Fruit fly (Drosophila melanogaster) whole organism, embryonic: ENCODE data around the gene CG13081.

ENCODE experiments used
- CG11398 ChIP-seq: fragments of 200-800 bp; sonication (Bioruptor generic); optimal IDR thresholded peaks from 2 replicates; lab custom pipeline; 2016; ENCODE audit warnings: missing biosample characterization, missing genetic modification characterization
- CG12769 ChIP-seq: fragments of 200-800 bp; sonication (Bioruptor generic); optimal IDR thresholded peaks from 2 replicates; lab custom pipeline; 2019; ENCODE audit warnings: missing biosample characterization, mild to moderate bottlenecking, missing genetic modification characterization, moderate library complexity
- CG13624 ChIP-seq: fragments of 200-800 bp; sonication (Bioruptor generic); optimal IDR thresholded peaks from 2 replicates; lab custom pipeline; 2016; ENCODE audit warnings: missing biosample characterization, missing genetic modification characterization
- CG14667 ChIP-seq: fragments of 200-800 bp; sonication (Bioruptor generic); IDR thresholded peaks from 2 replicates; pipeline ENCODE4 v1.3.6; 2022; ENCODE audit warnings: missing biosample characterization, missing genetic modification characterization
- CG15479 ChIP-seq: fragments of 200-800 bp; sonication (Bioruptor generic); optimal IDR thresholded peaks from 3 replicates; lab custom pipeline; 2019; ENCODE audit warnings: missing biosample characterization, mild to moderate bottlenecking, missing genetic modification characterization, moderate library complexity
- CG1603 ChIP-seq: fragments of 200-800 bp; sonication (Bioruptor generic); optimal IDR thresholded peaks from 2 replicates; lab custom pipeline; 2019; ENCODE audit warnings: missing biosample characterization, mild to moderate bottlenecking, missing genetic modification characterization, moderate library complexity
- CG1792 ChIP-seq: fragments of 200-800 bp; sonication (Bioruptor generic); optimal IDR thresholded peaks from 2 replicates; lab custom pipeline; 2016; ENCODE audit warnings: missing biosample characterization, missing genetic modification characterization
- CG3163 ChIP-seq: fragments of 200-800 bp; sonication (Bioruptor generic); optimal IDR thresholded peaks from 3 replicates; lab custom pipeline; 2016; ENCODE audit warnings: missing biosample characterization, missing genetic modification characterization
- CG32532 ChIP-seq: fragments of 200-800 bp; sonication (Bioruptor generic); IDR thresholded peaks from 2 replicates; pipeline ENCODE4 v1.3.6; 2022; ENCODE audit warnings: missing biosample characterization, missing genetic modification characterization
- CG32767 ChIP-seq: fragments of 200-800 bp; sonication (Bioruptor generic); IDR thresholded peaks from 2 replicates; pipeline ENCODE4 v1.3.6; 2022; ENCODE audit warnings: missing biosample characterization, missing genetic modification characterization
- CG32772 ChIP-seq: fragments of 200-800 bp; sonication (Bioruptor generic); IDR thresholded peaks from 2 replicates; pipeline ENCODE4 v1.3.6; 2022; ENCODE audit warnings: missing biosample characterization, missing genetic modification characterization
- CG34422 ChIP-seq: fragments of 200-800 bp; sonication (Bioruptor generic); IDR thresholded peaks from 3 replicates; pipeline ENCODE4 v1.3.6; 2022; ENCODE audit warnings: missing biosample characterization, missing genetic modification characterization
- CG8089 ChIP-seq: fragments of 200-800 bp; sonication (Bioruptor generic); optimal IDR thresholded peaks from 3 replicates; lab custom pipeline; 2016; ENCODE audit warnings: missing biosample characterization, missing genetic modification characterization
- CG8478 ChIP-seq: fragments of >200 bp; optimal IDR thresholded peaks from 2 replicates; lab custom pipeline; 2018
- CG9609 ChIP-seq: fragments of 200-800 bp; sonication (Bioruptor generic); optimal IDR thresholded peaks from 3 replicates; lab custom pipeline; 2016; ENCODE audit warnings: missing biosample characterization, missing genetic modification characterization
- CoRest ChIP-seq: fragments of 200-800 bp; sonication (Bioruptor generic); optimal IDR thresholded peaks from 3 replicates; lab custom pipeline; 2018; ENCODE audit warnings: missing biosample characterization, mild to moderate bottlenecking, missing genetic modification characterization, moderate library complexity
- Ets97D ChIP-seq: fragments of 200-800 bp; sonication (Bioruptor generic); optimal IDR thresholded peaks from 3 replicates; lab custom pipeline; 2016; ENCODE audit warnings: missing biosample characterization, missing genetic modification characterization
- HLH54F ChIP-seq: fragments of 200-800 bp; sonication (Bioruptor generic); optimal IDR thresholded peaks from 3 replicates; lab custom pipeline; 2016; ENCODE audit warnings: missing biosample characterization, missing genetic modification characterization
- HmgD ChIP-seq: fragments of 200-800 bp; sonication (Bioruptor generic); optimal IDR thresholded peaks from 3 replicates; lab custom pipeline; 2016; ENCODE audit warnings: missing biosample characterization, missing genetic modification characterization
- HmgZ ChIP-seq: fragments of 200-800 bp; sonication (Bioruptor generic); optimal IDR thresholded peaks from 2 replicates; lab custom pipeline; 2018; ENCODE audit warnings: missing biosample characterization, mild to moderate bottlenecking, missing genetic modification characterization
- NK7.1 ChIP-seq: fragments of 200-800 bp; sonication (Bioruptor generic); optimal IDR thresholded peaks from 3 replicates; lab custom pipeline; 2016; ENCODE audit warnings: missing biosample characterization, missing genetic modification characterization
- Oli ChIP-seq: fragments of 200-800 bp; sonication (Bioruptor generic); optimal IDR thresholded peaks from 2 replicates; lab custom pipeline; 2018; ENCODE audit warnings: missing biosample characterization, mild to moderate bottlenecking, missing genetic modification characterization, moderate library complexity
- Pdp1 ChIP-seq, 2 experiments: fragments of 200-800 bp; sonication (Bioruptor generic); optimal IDR thresholded peaks; 3 replicates each; lab custom pipeline; 2016; ENCODE audit warnings: missing biosample characterization in 2 of 2, missing genetic modification characterization in 2 of 2, mild to moderate bottlenecking in 1 of 2, moderate library complexity in 1 of 2
- Six4 ChIP-seq: fragments of 200-800 bp; sonication (Bioruptor generic); optimal IDR thresholded peaks from 2 replicates; lab custom pipeline; 2016; ENCODE audit warnings: missing biosample characterization, missing genetic modification characterization
- Ssrp ChIP-seq: fragments of 200-800 bp; sonication (Bioruptor generic); optimal IDR thresholded peaks from 2 replicates; lab custom pipeline; 2018; ENCODE audit warnings: missing biosample characterization, mild to moderate bottlenecking, missing genetic modification characterization, moderate library complexity
- Trl ChIP-seq, 3 experiments: fragments of >200 bp in 2 of 3; fragments of 200-800 bp in 1 of 3; sonication (Bioruptor generic) in 1 of 3; optimal IDR thresholded peaks; 2 replicates in 1 of 3; 3 replicates in 2 of 3; lab custom pipeline; 2016 to 2017; ENCODE audit warnings: missing biosample characterization in 1 of 3, missing genetic modification characterization in 1 of 3
- amos ChIP-seq: fragments of 200-800 bp; sonication (Bioruptor generic); IDR thresholded peaks from 2 replicates; pipeline ENCODE4 v1.3.6; 2022; ENCODE audit warnings: missing biosample characterization, missing genetic modification characterization; ENCODE audit not compliant: partially characterized antibody
- ara ChIP-seq: fragments of 200-800 bp; sonication (Bioruptor generic); IDR thresholded peaks from 2 replicates; pipeline ENCODE4 v1.3.6; 2022; ENCODE audit warnings: missing biosample characterization, missing genetic modification characterization
- cad ChIP-seq: fragments of >200 bp; optimal IDR thresholded peaks from 2 replicates; lab custom pipeline; 2017; ENCODE audit warnings: missing biosample characterization, missing genetic modification characterization
- cg ChIP-seq: fragments of 200-800 bp; sonication (Bioruptor generic); optimal IDR thresholded peaks from 3 replicates; lab custom pipeline; 2019; ENCODE audit warnings: missing biosample characterization, mild to moderate bottlenecking, missing genetic modification characterization, moderate library complexity
- crol ChIP-seq: fragments of 200-800 bp; sonication (Bioruptor generic); IDR thresholded peaks from 2 replicates; pipeline ENCODE4 v1.3.6; 2022; ENCODE audit warnings: missing biosample characterization, missing genetic modification characterization
- ewg ChIP-seq: fragments of 200-800 bp; sonication (Bioruptor generic); optimal IDR thresholded peaks from 3 replicates; lab custom pipeline; 2017; ENCODE audit warnings: mild to moderate bottlenecking, missing biosample characterization, missing genetic modification reagents, missing genetic modification characterization
- hkb ChIP-seq, 2 experiments: fragments of 200-800 bp in 1 of 2; fragments of >200 bp in 1 of 2; sonication (Bioruptor generic) in 1 of 2; IDR thresholded peaks in 1 of 2; optimal IDR thresholded peaks in 1 of 2; 2 replicates each; pipeline versions ENCODE4 v1.3.6 to Lab custom; 2017 to 2022; ENCODE audit warnings: missing biosample characterization in 1 of 2, missing genetic modification characterization in 1 of 2
- kni ChIP-seq: fragments of 200-800 bp; sonication (Bioruptor generic); optimal IDR thresholded peaks from 3 replicates; lab custom pipeline; 2017; ENCODE audit warnings: mild to moderate bottlenecking, missing biosample characterization, missing genetic modification reagents, missing genetic modification characterization
- lola ChIP-seq, 3 experiments: fragments of >200 bp in 2 of 3; fragments of 200-800 bp in 1 of 3; sonication (Bioruptor generic) in 1 of 3; optimal IDR thresholded peaks; 2 replicates each; lab custom pipeline; 2017 to 2019; ENCODE audit warnings: missing biosample characterization in 3 of 3, missing genetic modification characterization in 3 of 3, mild to moderate bottlenecking in 1 of 3, moderate library complexity in 1 of 3
- nau ChIP-seq: fragments of 200-800 bp; sonication (Bioruptor generic); optimal IDR thresholded peaks from 3 replicates; lab custom pipeline; 2017; ENCODE audit warnings: missing biosample characterization, mild to moderate bottlenecking, missing genetic modification characterization, missing genetic modification reagents
- pfk ChIP-seq: fragments of 200-800 bp; sonication (Bioruptor generic); optimal IDR thresholded peaks from 2 replicates; lab custom pipeline; 2018; ENCODE audit warnings: missing biosample characterization, mild to moderate bottlenecking, missing genetic modification characterization, moderate library complexity
- pros ChIP-seq: fragments of 200-800 bp; sonication (Bioruptor generic); optimal IDR thresholded peaks from 3 replicates; lab custom pipeline; 2019; ENCODE audit warnings: missing biosample characterization, mild to moderate bottlenecking, missing genetic modification characterization, moderate library complexity
- pzg ChIP-seq: fragments of 200-800 bp; sonication (Bioruptor generic); optimal IDR thresholded peaks from 3 replicates; lab custom pipeline; 2018; ENCODE audit warnings: missing biosample characterization, mild to moderate bottlenecking, missing genetic modification characterization, moderate library complexity
- ranshi ChIP-seq: fragments of 200-800 bp; sonication (Bioruptor generic); IDR thresholded peaks from 2 replicates; pipeline ENCODE4 v1.3.6; 2022; ENCODE audit warnings: missing biosample characterization, missing genetic modification characterization
- sens ChIP-seq: fragments of 200-800 bp; sonication (Bioruptor generic); peaks from one replicate; lab custom pipeline; 2016; ENCODE audit warnings: missing biosample characterization, missing genetic modification characterization
- unc-4 ChIP-seq: fragments of 200-800 bp; sonication (Bioruptor generic); IDR thresholded peaks from 2 replicates; pipeline ENCODE4 v1.3.6; 2022; ENCODE audit warnings: missing biosample characterization, missing genetic modification characterization; ENCODE audit not compliant: partially characterized antibody
- vvl ChIP-seq: fragments of 200-800 bp; sonication (Bioruptor generic); IDR thresholded peaks from 2 replicates; pipeline ENCODE4 v1.3.6; 2022; ENCODE audit warnings: missing biosample characterization, missing genetic modification characterization
- z ChIP-seq: fragments of 200-800 bp; sonication (Bioruptor generic); IDR thresholded peaks from 3 replicates; pipeline ENCODE4 v1.3.6; 2022; ENCODE audit warnings: missing biosample characterization, missing genetic modification characterization
- zen2 ChIP-seq: fragments of 200-800 bp; sonication (Bioruptor generic); IDR thresholded peaks from 3 replicates; pipeline ENCODE4 v1.3.6; 2022; ENCODE audit warnings: missing biosample characterization, missing genetic modification characterization; ENCODE audit not compliant: partially characterized antibody

CG13081 gene

dm6 chr2L:19571574-19572495, 31.4 kb downstream of the CG13081 start (continued):
- TF ChIP-seq CG32532 (GFP tag; lab: Robert Waterston, UW) (0 out of 2 replicates have a peak, but pooled peaks have one; percentile 17), Ssrp (peak; percentile 0), CoRest (tag; lab: Kevin White, UChicago) (no peak), hkb (optimal IDR thresholded peaks at IDR 0.05; lab: Kevin White, UChicago) (peak; percentile 51), hkb (GFP tag; IDR thresholded peaks at IDR 0.05; lab: Robert Waterston, UW) (peak; percentile 77), CG32767 (peak; percentile 82), CG8089 (no peak), CG13624 (GFP tag; lab: Kevin White, UChicago) (peak; percentile 58), lola (GFP tag; optimal IDR thresholded peaks at IDR 0.05; lab: Kevin White, UChicago) (peak in 1 of 3 experiments; percentile 66), unc-4 (GFP tag; lab: Robert Waterston, UW) (peak; percentile 31; the same call in 1 of the 2 replicates), amos (GFP tag; lab: Robert Waterston, UW) (0 out of 2 replicates have a peak, but pooled peaks have one; percentile 11), crol (GFP tag; lab: Robert Waterston, UW) (peak; percentile 33; the same call in 1 of the 2 replicates), Ets97D (GFP tag; lab: Kevin White, UChicago) (no peak), pros (GFP tag; lab: Kevin White, UChicago) (peak; percentile 79), cg (peak; percentile 98), CG1792 (no peak), CG32772 (no peak), CG14667 (GFP tag; lab: Robert Waterston, UW) (no peak), CG34422 (peak; percentile 38; the same call in 1 of the 3 replicates), CG9609 (no peak), Six4 (GFP tag; lab: Kevin White, UChicago) (no peak), vvl (GFP tag; lab: Robert Waterston, UW) (peak; percentile 69), zen2 (0 out of 3 replicates have a peak, but pooled peaks have one; percentile 38), HmgD (peak; percentile 16), HLH54F (GFP tag; lab: Kevin White, UChicago) (no peak), pfk (GFP tag; lab: Kevin White, UChicago) (peak; percentile 63), CG15479 (GFP tag; lab: Kevin White, UChicago) (peak; percentile 94), kni (GFP tag; lab: Kevin White, UChicago) (peak; percentile 90), Trl (optimal IDR thresholded peaks at IDR 0.05; lab: Kevin White, UChicago) (peak; percentile 87 to 98), Trl (GFP tag; optimal IDR thresholded peaks at IDR 0.05; lab: Kevin White, UChicago) (peak; percentile 28), CG8478 (lab: Kevin White, UChicago) (peak; percentile 94), pzg (GFP tag; lab: Kevin White, UChicago) (no peak), ara (no peak), ranshi (GFP tag; lab: Robert Waterston, UW) (no peak), CG12769 (tag; lab: Kevin White, UChicago) (peak; percentile 79), cad (GFP tag; lab: Kevin White, UChicago) (peak; percentile 48), CG1603 (tag; lab: Kevin White, UChicago) (peak; percentile 9), CG3163 (GFP tag; lab: Kevin White, UChicago) (peak; percentile 45), CG11398 (GFP tag; lab: Kevin White, UChicago) (no peak), sens (peak; percentile 36), nau (GFP tag; lab: Kevin White, UChicago) (no peak), NK7.1 (GFP tag; lab: Kevin White, UChicago) (no peak), z (GFP tag; lab: Robert Waterston, UW) (peak; percentile 76; the same call in 2 of the 3 replicates), HmgZ (tag; lab: Kevin White, UChicago) (peak; percentile 40), Pdp1 (GFP tag; optimal IDR thresholded peaks at IDR 0.05; lab: Kevin White, UChicago) (peak in 1 of 2 experiments; percentile 52), Oli (tag; lab: Kevin White, UChicago) (no peak), ewg (GFP tag; lab: Kevin White, UChicago) (peak; percentile 74)
